Worm (Caenorhabditis elegans) whole organism, late embryonic: ENCODE results near the gene calu-1.

Experiments used
- K02D7.2 ChIP-seq: sonication (generic microtip); optimal IDR thresholded peaks from 2 replicates; lab custom pipeline; 2017; ENCODE audit warnings: mild to moderate bottlenecking, missing genetic modification characterization, missing compliant biosample characterization
- ceh-19 ChIP-seq: fragments of 200-800 bp; sonication (Bioruptor generic); optimal IDR thresholded peaks from 2 replicates; lab custom pipeline; 2018; ENCODE audit warnings: mild to moderate bottlenecking, missing genetic modification characterization, missing compliant biosample characterization
- ceh-2 ChIP-seq: sonication (generic microtip); optimal IDR thresholded peaks from 2 replicates; lab custom pipeline; 2016; ENCODE audit warnings: missing genotype, missing genetic modification characterization, missing compliant biosample characterization
- fkh-10 ChIP-seq: fragments of 150-350 bp; optimal IDR thresholded peaks from 2 replicates; lab custom pipeline; 2014; ENCODE audit warnings: missing biosample characterization, missing genetic modification reagents, missing genetic modification characterization
- nhr-11 ChIP-seq: fragments of 150-350 bp; optimal IDR thresholded peaks from 2 replicates; lab custom pipeline; 2014; ENCODE audit warnings: missing biosample characterization, missing genetic modification characterization
- pha-2 ChIP-seq: sonication (generic microtip); optimal IDR thresholded peaks from 2 replicates; lab custom pipeline; 2017; ENCODE audit warnings: mild to moderate bottlenecking, missing genetic modification characterization, missing compliant biosample characterization
- pha-4 ChIP-seq: fragments of 150-350 bp; optimal IDR thresholded peaks from 2 replicates; lab custom pipeline; 2018; ENCODE audit warnings: missing biosample characterization, missing genetic modification reagents, missing genetic modification characterization
- tbx-2 ChIP-seq: sonication (generic microtip); optimal IDR thresholded peaks from 2 replicates; lab custom pipeline; 2016; ENCODE audit warnings: missing genetic modification characterization, missing compliant biosample characterization
- unc-3 ChIP-seq, 2 experiments: fragments of 200-800 bp in 1 of 2; sonication (Bioruptor generic) in 1 of 2; sonication (generic microtip) in 1 of 2; conservative IDR thresholded peaks in 1 of 2; optimal IDR thresholded peaks in 1 of 2; 2 replicates each; pipeline versions ENCODE4 v1.3.6 to Lab custom; 2016 to 2022; ENCODE audit warnings: missing compliant biosample characterization in 2 of 2, missing genetic modification characterization in 2 of 2, missing genetic modification reagents in 1 of 2
- ztf-16 ChIP-seq: sonication (generic microtip); optimal IDR thresholded peaks from 2 replicates; lab custom pipeline; 2017; ENCODE audit warnings: missing genetic modification characterization, missing compliant biosample characterization

ce11 chrX:4965592-4965991 lies 5.1 kb downstream of the calu-1 start:
- no peak for TF ChIP-seq tbx-2 (tag; lab: Kevin White, UChicago)
- TF ChIP-seq K02D7.2 (tag; lab: Kevin White, UChicago): no peak
- TF ChIP-seq pha-2 (tag; lab: Kevin White, UChicago): no peak
- no peak for TF ChIP-seq nhr-11 (tag; lab: Kevin White, UChicago)
- no peak for TF ChIP-seq ceh-19 (GFP tag; lab: Kevin White, UChicago)
- TF ChIP-seq ceh-2 (tag; lab: Kevin White, UChicago): no peak
- no peak for TF ChIP-seq unc-3 (GFP tag; conservative IDR thresholded peaks at IDR 0.05; lab: Robert Waterston, UW)
- TF ChIP-seq unc-3 (tag; optimal IDR thresholded peaks at IDR 0.05; lab: Kevin White, UChicago): no peak
- TF ChIP-seq fkh-10 (GFP tag; lab: Kevin White, UChicago): no peak
- TF ChIP-seq pha-4 (tag; lab: Kevin White, UChicago): no peak
- TF ChIP-seq ztf-16 (tag; lab: Kevin White, UChicago): no peak
